Worm (Caenorhabditis elegans) whole organism, L4 larva: ENCODE results near the gene tbx-35.
"Not testable (repeated sequence)": the region's sequence is repeated elsewhere in the genome, so short reads cannot be mapped to it uniquely, and the experiment has no call there.

Experiments
- D1046.2 ChIP-seq: fragments of 200-800 bp; sonication (Bioruptor generic); IDR thresholded peaks from 2 replicates; pipeline ENCODE4 v1.3.6; 2022; ENCODE audit warnings: missing genetic modification characterization, missing compliant biosample characterization
- F37D6.2 ChIP-seq: sonication (generic microtip); optimal IDR thresholded peaks from 2 replicates; lab custom pipeline; 2016; ENCODE audit warnings: mild to moderate bottlenecking, missing genetic modification characterization, missing compliant biosample characterization
- F49E8.2 ChIP-seq: sonication (generic microtip); optimal IDR thresholded peaks from 2 replicates; lab custom pipeline; 2016; ENCODE audit warnings: missing compliant biosample characterization, mild to moderate bottlenecking, missing genetic modification characterization, borderline replicate concordance
- T20F7.1 ChIP-seq: fragments of 200-800 bp; sonication (Bioruptor generic); optimal IDR thresholded peaks from 2 replicates; lab custom pipeline; 2018; ENCODE audit warnings: mild to moderate bottlenecking, missing genetic modification characterization, missing compliant biosample characterization
- ceh-20 ChIP-seq: fragments of 200-800 bp; sonication (Bioruptor generic); IDR thresholded peaks from 2 replicates; pipeline ENCODE4 v1.3.6; 2022; ENCODE audit warnings: missing genetic modification reagents, missing genetic modification characterization, missing compliant biosample characterization
- ceh-28 ChIP-seq: fragments of 150-350 bp; optimal IDR thresholded peaks from 2 replicates; lab custom pipeline; 2014; ENCODE audit warnings: missing biosample characterization, missing genetic modification reagents, missing genetic modification characterization
- ceh-44 ChIP-seq: fragments of 200-800 bp; sonication (Bioruptor generic); IDR thresholded peaks from 2 replicates; pipeline ENCODE4 v1.3.6; 2022; ENCODE audit warnings: missing genetic modification reagents, missing genetic modification characterization, missing compliant biosample characterization
- ceh-82 ChIP-seq: sonication (generic microtip); optimal IDR thresholded peaks from 2 replicates; lab custom pipeline; 2017; ENCODE audit warnings: missing biosample characterization, missing genetic modification characterization
- daf-19 ChIP-seq: fragments of 200-800 bp; sonication (Bioruptor generic); conservative IDR thresholded peaks from 2 replicates; pipeline ENCODE4 v1.3.6; 2022; ENCODE audit warnings: missing genetic modification characterization, missing compliant biosample characterization
- dmd-9 ChIP-seq: fragments of 200-800 bp; sonication (Bioruptor generic); IDR thresholded peaks from 2 replicates; pipeline ENCODE4 v1.3.6; 2022; ENCODE audit warnings: missing genetic modification reagents, missing genetic modification characterization, missing compliant biosample characterization
- duxl-1 ChIP-seq: sonication (generic microtip); optimal IDR thresholded peaks from 2 replicates; lab custom pipeline; 2016; ENCODE audit warnings: mild to moderate bottlenecking, missing genetic modification characterization, moderate library complexity, missing compliant biosample characterization; ENCODE audit not compliant: poor library complexity
- fkh-10 ChIP-seq: fragments of 150-350 bp; optimal IDR thresholded peaks from 2 replicates; lab custom pipeline; 2014; ENCODE audit warnings: missing biosample characterization, missing genetic modification reagents, missing genetic modification characterization
- hif-1 ChIP-seq, 2 experiments: sonication (generic microtip); optimal IDR thresholded peaks; 2 replicates each; lab custom pipeline; 2016 to 2017; ENCODE audit warnings: missing compliant biosample characterization in 2 of 2, missing genetic modification characterization in 2 of 2, missing genetic modification reagents in 2 of 2, missing genotype in 2 of 2, mild to moderate bottlenecking in 1 of 2
- jun-1 ChIP-seq: fragments of 150-350 bp; optimal IDR thresholded peaks from 2 replicates; lab custom pipeline; 2014; ENCODE audit warnings: missing biosample characterization, missing genetic modification reagents, missing genetic modification characterization
- lin-1 ChIP-seq: fragments of 200-800 bp; sonication (Bioruptor generic); IDR thresholded peaks from 2 replicates; pipeline ENCODE4 v1.3.6; 2022; ENCODE audit warnings: missing genetic modification reagents, missing genetic modification characterization, missing compliant biosample characterization
- lin-15B ChIP-seq: fragments of 150-350 bp; sonication (generic microtip); optimal IDR thresholded peaks from 3 replicates; lab custom pipeline; 2014; ENCODE audit warnings: missing biosample characterization, missing genetic modification characterization
- madf-9 ChIP-seq: fragments of 200-800 bp; sonication (Bioruptor generic); conservative IDR thresholded peaks from 2 replicates; pipeline ENCODE4 v1.3.6; 2022; ENCODE audit warnings: missing genetic modification reagents, missing genetic modification characterization, missing compliant biosample characterization
- nhr-11 ChIP-seq: fragments of 150-350 bp; optimal IDR thresholded peaks from 2 replicates; lab custom pipeline; 2014; ENCODE audit warnings: missing biosample characterization, missing genetic modification characterization
- nhr-48 ChIP-seq: sonication (generic microtip); optimal IDR thresholded peaks from 2 replicates; lab custom pipeline; 2016; ENCODE audit warnings: mild to moderate bottlenecking, missing genetic modification characterization, missing compliant biosample characterization
- nhr-6 ChIP-seq: fragments of 150-350 bp; optimal IDR thresholded peaks from 2 replicates; lab custom pipeline; 2014; ENCODE audit warnings: missing biosample characterization, missing genetic modification characterization
- pha-4 ChIP-seq, 2 experiments: fragments of 150-350 bp in 1 of 2; fragments of 200-800 bp in 1 of 2; sonication (Bioruptor generic) in 1 of 2; IDR thresholded peaks in 1 of 2; optimal IDR thresholded peaks in 1 of 2; 2 replicates each; pipeline versions ENCODE4 v1.3.6 to Lab custom; 2014 to 2022; ENCODE audit warnings: missing genetic modification characterization in 2 of 2, missing genetic modification reagents in 2 of 2, missing biosample characterization in 1 of 2, missing compliant biosample characterization in 1 of 2
- spr-1 ChIP-seq: sonication (generic microtip); optimal IDR thresholded peaks from 2 replicates; lab custom pipeline; 2016; ENCODE audit warnings: mild to moderate bottlenecking, missing genetic modification characterization, missing compliant biosample characterization
- tra-1 ChIP-seq: fragments of 200-800 bp; sonication (Bioruptor generic); IDR thresholded peaks from 2 replicates; pipeline ENCODE4 v1.3.6; 2022; ENCODE audit warnings: missing genetic modification reagents, missing genetic modification characterization, missing compliant biosample characterization
- unc-39 ChIP-seq: sonication (generic microtip); optimal IDR thresholded peaks from 2 replicates; lab custom pipeline; 2017; ENCODE audit warnings: missing biosample characterization, missing genetic modification characterization
- unc-62 ChIP-seq, 3 experiments: fragments of 150-350 bp in 1 of 3; sonication (generic microtip); optimal IDR thresholded peaks in 2 of 3; peaks in 1 of 3; 1 replicate in 1 of 3; 2 replicates in 2 of 3; lab custom pipeline; 2014 to 2017; ENCODE audit warnings: missing biosample characterization in 3 of 3, missing genetic modification characterization in 3 of 3, missing genetic modification reagents in 3 of 3, missing genotype in 1 of 3
- vab-7 ChIP-seq: fragments of 200-800 bp; sonication (Bioruptor generic); IDR thresholded peaks from 2 replicates; pipeline ENCODE4 v1.3.6; 2022; ENCODE audit warnings: missing genetic modification reagents, missing genetic modification characterization, missing compliant biosample characterization
- zag-1 ChIP-seq: fragments of 150-350 bp; optimal IDR thresholded peaks from 2 replicates; lab custom pipeline; 2014; ENCODE audit warnings: missing biosample characterization, missing genetic modification characterization
- zfp-3 ChIP-seq: fragments of 200-800 bp; sonication (Bioruptor generic); conservative IDR thresholded peaks from 2 replicates; pipeline ENCODE4 v1.3.6; 2022; ENCODE audit warnings: missing genetic modification reagents, missing genetic modification characterization, missing compliant biosample characterization

tbx-35 gene

DNA sequence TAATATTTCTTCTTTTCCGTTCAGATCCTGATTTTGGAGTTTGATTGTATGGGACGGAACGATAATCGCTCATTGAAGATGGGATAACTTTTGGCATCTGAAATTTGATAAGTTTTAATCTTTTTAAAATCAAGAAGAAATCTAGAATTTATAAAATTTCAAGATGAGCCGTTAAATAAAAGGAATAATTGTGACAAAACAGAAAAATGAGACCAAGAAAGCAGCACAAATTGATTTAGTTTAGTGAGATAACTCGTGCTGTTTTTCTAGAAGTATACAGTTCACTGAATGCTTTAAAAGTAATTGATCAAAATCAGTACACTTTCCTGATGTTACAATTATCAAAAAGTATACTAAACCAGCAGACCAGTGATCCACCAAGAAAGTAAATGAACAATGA is 14.9 kb upstream of the tbx-35 start, which contains the start of gene hlh-27:
TSS of gene hlh-27 (minus strand) at position 101 of the 400 bp plus-strand sequence.
- TF ChIP-seq lin-15B (tag; lab: Kevin White, UChicago); dmd-9 (GFP tag; lab: Robert Waterston, UW); zfp-3 (GFP tag; lab: Robert Waterston, UW): not testable (repeated sequence)

DNA sequence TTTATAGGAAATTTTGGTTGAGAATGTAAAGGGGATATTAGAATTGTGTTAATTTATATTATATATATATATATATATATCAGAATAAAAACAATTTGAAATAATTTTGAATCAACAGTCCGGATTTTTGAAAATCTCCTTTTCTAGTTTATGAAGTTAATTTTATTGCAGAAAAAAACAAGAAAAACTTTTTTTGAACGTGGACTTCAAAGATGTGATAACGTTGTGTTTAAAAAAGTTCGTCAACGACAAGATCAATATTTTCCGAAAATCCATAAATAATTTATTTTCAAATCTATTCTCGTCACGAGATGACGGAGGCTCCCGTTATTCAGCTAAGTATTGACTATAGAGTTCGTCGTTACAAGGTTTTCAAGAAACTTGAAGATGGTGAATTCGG is 12.3 kb upstream of the tbx-35 start, which contains the start of gene C17C3.11:
TSS of gene C17C3.11 (plus strand) at position 301 of the 400 bp plus-strand sequence.
- TF ChIP-seq madf-9 (no peak), nhr-11 (tag; lab: Kevin White, UChicago) (no peak), vab-7 (GFP tag; lab: Robert Waterston, UW) (no peak), ceh-44 (GFP tag; lab: Robert Waterston, UW) (no peak), jun-1 (tag; lab: Kevin White, UChicago) (no peak), F37D6.2 (tag; lab: Kevin White, UChicago) (no peak), lin-15B (tag; lab: Kevin White, UChicago) (no peak), unc-62 (GFP tag; optimal IDR thresholded peaks at IDR 0.05 in 1 of 2; lab: Kevin White, UChicago) (no peak), unc-62 (tag; optimal IDR thresholded peaks at IDR 0.05; lab: Kevin White, UChicago) (no peak), lin-1 (GFP tag; lab: Robert Waterston, UW) (no peak), hif-1 (tag; optimal IDR thresholded peaks at IDR 0.05; lab: Kevin White, UChicago) (no peak), ceh-28 (tag; lab: Kevin White, UChicago) (no peak), fkh-10 (GFP tag; lab: Kevin White, UChicago) (no peak), tra-1 (no peak), ceh-82 (tag; lab: Kevin White, UChicago) (no peak)

DNA sequence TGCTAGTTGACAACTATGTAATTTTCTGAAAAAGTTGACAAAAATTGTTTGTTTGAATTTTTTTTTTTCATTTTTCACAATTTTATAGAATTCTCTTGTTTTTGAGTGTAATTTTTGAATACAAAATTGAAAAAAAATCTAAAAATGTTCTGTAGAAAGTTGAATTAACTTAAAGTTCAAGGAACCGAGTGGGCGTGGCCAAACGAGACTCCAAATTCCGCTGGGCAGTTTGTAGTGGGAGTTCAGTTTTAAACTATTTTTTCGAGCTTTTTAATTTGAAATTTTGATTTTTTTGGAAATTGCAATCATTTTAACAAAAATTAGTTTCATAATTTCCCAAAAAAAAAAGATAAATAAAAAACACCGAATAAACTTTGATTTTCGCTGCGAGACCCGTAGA is 11.9 kb upstream of the tbx-35 start:
- TF ChIP-seq spr-1 (peak; percentile 65), T20F7.1 (GFP tag; lab: Kevin White, UChicago) (peak; percentile 61), hif-1 (tag; optimal IDR thresholded peaks at IDR 0.05; lab: Kevin White, UChicago) (no peak)
- TF ChIP-seq, all 104 proteins: peak for 2

DNA sequence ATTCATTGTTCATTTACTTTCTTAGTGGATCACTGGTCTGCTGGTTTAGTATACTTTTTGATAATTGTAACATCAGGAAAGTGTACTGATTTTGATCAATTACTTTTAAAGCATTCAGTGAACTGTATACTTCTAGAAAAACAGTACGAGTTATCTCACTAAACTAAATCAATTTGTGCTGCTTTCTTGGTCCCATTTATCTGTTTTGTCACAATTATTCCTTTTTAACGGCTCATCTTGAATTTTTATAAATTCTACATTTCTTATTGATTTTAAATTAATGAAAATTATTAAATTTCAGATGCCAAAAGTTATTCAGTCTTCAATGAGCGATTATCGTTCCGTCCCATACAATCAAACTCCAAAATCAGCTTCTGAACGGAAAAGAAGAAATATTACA is 9.7 kb upstream of the tbx-35 start, which contains the start of gene hlh-25:
TSS of gene hlh-25 (plus strand) at position 301 of the 400 bp plus-strand sequence.
- not testable (repeated sequence) for TF ChIP-seq unc-39; daf-19 (GFP tag; lab: Robert Waterston, UW); nhr-48 (tag; lab: Kevin White, UChicago)

DNA sequence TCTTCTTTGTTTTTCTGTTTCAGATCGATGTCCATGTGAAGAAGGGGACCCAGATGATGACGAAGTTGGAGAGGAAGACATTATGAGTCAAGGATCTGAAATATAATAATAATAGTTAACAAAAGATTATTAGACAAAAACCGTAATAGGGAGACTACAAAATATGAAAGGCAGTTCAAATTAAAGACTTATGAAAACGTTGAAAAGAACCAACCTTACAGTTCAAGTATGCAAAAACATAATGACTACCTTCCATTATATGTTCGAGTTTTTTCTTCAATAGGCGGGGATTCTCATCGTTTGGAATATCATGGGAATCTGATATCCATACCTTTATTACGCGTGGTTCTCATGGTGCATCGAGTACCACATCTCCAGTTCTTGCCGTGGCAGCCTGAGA is 8.4 kb upstream of the tbx-35 start, which contains the start of gene hlh-26:
TSS of gene hlh-26 (minus strand) at position 101 of the 400 bp plus-strand sequence.
- no peak for TF ChIP-seq zag-1
- no peak for TF ChIP-seq F49E8.2 (tag; lab: Kevin White, UChicago)
- TF ChIP-seq duxl-1 = no peak
- no peak for TF ChIP-seq tra-1
- TF ChIP-seq nhr-6 (tag; lab: Kevin White, UChicago) = no peak
- TF ChIP-seq fkh-10 (GFP tag; lab: Kevin White, UChicago) = no peak
- TF ChIP-seq D1046.2 (GFP tag; lab: Robert Waterston, UW) = no peak
- TF ChIP-seq ceh-20 (GFP tag; lab: Robert Waterston, UW) = no peak

DNA sequence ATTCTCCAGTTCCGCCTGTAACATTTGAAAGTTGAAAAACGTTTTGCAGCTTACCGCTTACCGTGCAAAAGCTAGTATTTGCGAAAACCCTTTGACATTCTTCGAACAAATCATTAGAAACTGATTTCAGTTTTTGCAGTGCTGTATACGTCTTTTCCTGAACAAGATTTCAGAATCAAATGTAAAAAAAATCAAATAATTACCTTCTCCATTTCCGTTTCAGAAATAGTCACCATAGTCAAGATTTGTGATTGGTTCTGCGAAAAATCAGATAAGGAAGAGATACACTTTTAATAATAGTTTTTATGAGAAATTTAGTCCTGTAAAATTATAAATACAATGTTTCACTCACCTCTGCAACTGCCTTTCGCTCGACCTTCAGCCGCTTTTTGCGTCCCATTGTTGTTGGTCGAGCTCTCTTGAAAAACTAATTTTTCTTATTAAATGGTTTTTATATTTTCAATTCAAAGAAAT is 6.7 kb upstream of the tbx-35 start, which contains the start of gene C17C3.9:
TSS of gene C17C3.9 (minus strand) at position 424 of the 474 bp plus-strand sequence.
- TF ChIP-seq madf-9 (no peak), pha-4 (GFP tag; IDR thresholded peaks at IDR 0.05; lab: Robert Waterston, UW) (no peak), pha-4 (tag; optimal IDR thresholded peaks at IDR 0.05; lab: Kevin White, UChicago) (no peak), unc-62 (GFP tag; optimal IDR thresholded peaks at IDR 0.05 in 1 of 2; lab: Kevin White, UChicago) (peak in 1 of 2 experiments; percentile 91), unc-62 (tag; optimal IDR thresholded peaks at IDR 0.05; lab: Kevin White, UChicago) (no peak)
